Fruit fly (Drosophila melanogaster): ENCODE data around the gene CG5861.

DNA sequence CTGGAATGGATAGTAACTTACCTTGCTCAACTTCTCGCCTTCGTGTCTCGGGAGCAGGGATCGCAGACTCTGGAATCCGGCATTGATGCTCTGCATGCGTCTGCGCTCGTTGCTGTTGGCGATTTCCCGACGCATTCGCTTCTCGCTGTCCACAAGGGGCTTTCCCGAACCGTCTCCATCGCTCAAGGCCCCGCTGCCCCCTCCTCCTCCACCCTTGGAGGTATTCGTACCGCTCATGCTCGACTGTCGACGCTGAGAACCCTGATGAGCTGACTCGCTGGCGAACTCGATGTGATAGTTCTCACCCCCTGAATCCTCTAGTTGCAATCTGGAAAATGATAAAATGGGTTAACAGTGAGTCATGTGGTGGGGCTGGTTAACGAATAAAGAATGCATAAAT is 28.3 kb downstream of the CG5861 start:
- TF ChIP-seq CG8478 (optimal IDR thresholded peaks at IDR 0.05) (no peak), Dll (optimal IDR thresholded peaks at IDR 0.05) (no peak), psq (optimal IDR thresholded peaks at IDR 0.05) (no peak), usp (GFP tag; optimal IDR thresholded peaks at IDR 0.05) (no peak), EcR (GFP tag; optimal IDR thresholded peaks at IDR 0.05) (no peak)
